Worm (Caenorhabditis elegans): ENCODE measurements around the gene col-109.

DNA sequence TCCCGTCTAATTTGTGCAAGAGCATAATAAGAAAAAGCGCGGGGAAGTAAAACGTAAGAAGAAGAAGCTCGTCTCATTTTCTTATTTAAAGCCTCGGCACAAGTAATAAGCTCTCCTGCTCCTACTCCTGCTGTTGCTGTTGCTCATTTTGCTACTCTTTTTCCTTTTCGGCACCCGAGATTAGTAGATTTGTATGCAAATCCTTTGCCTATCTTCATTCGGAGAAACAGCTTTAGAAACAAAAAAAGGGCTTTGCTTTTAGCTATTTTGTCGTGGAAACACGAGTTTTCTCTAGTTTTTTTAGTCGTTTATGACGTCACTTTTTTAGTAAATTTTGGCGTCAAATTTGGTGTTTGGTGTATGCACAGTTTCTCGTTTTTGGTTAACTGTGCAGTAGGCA is 23.6 kb upstream of the col-109 start:
- no peak for TF ChIP-seq pha-4 (tag; optimal IDR thresholded peaks at IDR 0.05)
- no peak for TF ChIP-seq mls-2 (tag; optimal IDR thresholded peaks at IDR 0.05)
- TF ChIP-seq mep-1 (tag; optimal IDR thresholded peaks at IDR 0.05), result no peak
- no peak for TF ChIP-seq unc-120 (tag; optimal IDR thresholded peaks at IDR 0.05; ENCODE audit: poor library complexity, severe bottlenecking)
- TF ChIP-seq nhr-76 (tag; optimal IDR thresholded peaks at IDR 0.05), result no peak
- no peak for TF ChIP-seq sptf-1 (tag; optimal IDR thresholded peaks at IDR 0.05)
- TF ChIP-seq nhr-12 (tag; optimal IDR thresholded peaks at IDR 0.05), result no peak
- TF ChIP-seq snpc-4 (tag; optimal IDR thresholded peaks at IDR 0.05), result no peak
